Worm (Caenorhabditis elegans): ENCODE measurements around the gene osta-3.

Gene osta-3

ce11 chrII:14801086-14801531 is 11.2 kb upstream of the osta-3 start:
- 0 out of 2 replicates have a peak, but pooled peaks have one; percentile 17 for TF ChIP-seq unc-3 (GFP tag; conservative IDR thresholded peaks at IDR 0.05)
- no peak for TF ChIP-seq unc-3 (tag; optimal IDR thresholded peaks at IDR 0.05)
- no peak for TF ChIP-seq nhr-11 (tag; optimal IDR thresholded peaks at IDR 0.05)

ce11 chrII:14804259-14804899 is 8.0 kb upstream of the osta-3 start, which contains the start of gene W01D2.3:
TSS of gene W01D2.3 (minus strand) at chrII:14804309.
- TF ChIP-seq Y22D7AL.16 (tag; optimal IDR thresholded peaks at IDR 0.05), result peak; percentile 77
- peak; percentile 90 for TF ChIP-seq mec-3 (tag; optimal IDR thresholded peaks at IDR 0.05; ENCODE audit: borderline replicate concordance)
- TF ChIP-seq pros-1 (tag; optimal IDR thresholded peaks at IDR 0.05), result no peak
- peak; percentile 82 for TF ChIP-seq ceh-18 (tag; optimal IDR thresholded peaks at IDR 0.05)
- TF ChIP-seq lim-6 (tag; optimal IDR thresholded peaks at IDR 0.05), result peak; percentile 81
- TF ChIP-seq ceh-45 (GFP tag; IDR thresholded peaks at IDR 0.05), result peak; percentile 56
- peak; percentile 8 for TF ChIP-seq elt-4 (tag; optimal IDR thresholded peaks at IDR 0.05)
- TF ChIP-seq fkh-10 (GFP tag; optimal IDR thresholded peaks at IDR 0.05), result no peak
- peak; percentile 88 for TF ChIP-seq pat-9 (tag; optimal IDR thresholded peaks at IDR 0.05)
- TF ChIP-seq F13H6.1 (tag; optimal IDR thresholded peaks at IDR 0.05), result peak; percentile 87
- TF ChIP-seq unc-86 (tag; optimal IDR thresholded peaks at IDR 0.05), result peak; percentile 90
- TF ChIP-seq lin-11 (tag; optimal IDR thresholded peaks at IDR 0.05), result peak; percentile 84
- peak; percentile 31 for TF ChIP-seq pqm-1 (tag; optimal IDR thresholded peaks at IDR 0.05)
- TF ChIP-seq pha-2 (tag; optimal IDR thresholded peaks at IDR 0.05), result peak; percentile 92
- peak; percentile 94 for TF ChIP-seq ztf-16 (tag; optimal IDR thresholded peaks at IDR 0.05)
- peak; percentile 94 for TF ChIP-seq che-1 (tag; optimal IDR thresholded peaks at IDR 0.05)
- peak; percentile 85 for TF ChIP-seq T23F11.4 (GFP tag; optimal IDR thresholded peaks at IDR 0.05)
- peak; percentile 79 for TF ChIP-seq dve-1 (tag; optimal IDR thresholded peaks at IDR 0.05)
- TF ChIP-seq ceh-30 (tag; optimal IDR thresholded peaks at IDR 0.05), result peak; percentile 32
- peak; percentile 79 for TF ChIP-seq unc-3 (GFP tag; conservative IDR thresholded peaks at IDR 0.05)
- TF ChIP-seq unc-3 (tag; optimal IDR thresholded peaks at IDR 0.05), result peak; percentile 67
- TF ChIP-seq pag-3 (tag; optimal IDR thresholded peaks at IDR 0.05; ENCODE audit: borderline replicate concordance), result peak; percentile 72
- TF ChIP-seq zip-5 (tag; optimal IDR thresholded peaks at IDR 0.05), result peak; percentile 71
- TF ChIP-seq dmd-4 (tag; optimal IDR thresholded peaks at IDR 0.05; ENCODE audit: borderline replicate concordance), result peak; percentile 87
- TF ChIP-seq ceh-2 (tag; optimal IDR thresholded peaks at IDR 0.05), result peak; percentile 87
- TF ChIP-seq ceh-48 (tag; optimal IDR thresholded peaks at IDR 0.05), result peak; percentile 89
- peak; percentile 69; the same call in 1 of the 2 replicates for TF ChIP-seq sox-2 (GFP tag; IDR thresholded peaks at IDR 0.05)
- peak; percentile 69 for TF ChIP-seq ceh-9 (tag; optimal IDR thresholded peaks at IDR 0.05)
- peak; percentile 61 for TF ChIP-seq odd-2 (tag; optimal IDR thresholded peaks at IDR 0.05)
- TF ChIP-seq ceh-22 (tag; optimal IDR thresholded peaks at IDR 0.05), result no peak
- peak; percentile 89 for TF ChIP-seq ceh-6 (GFP tag; optimal IDR thresholded peaks at IDR 0.05)
- peak; percentile 91 for TF ChIP-seq nhr-232 (tag; optimal IDR thresholded peaks at IDR 0.05)
- TF ChIP-seq hlh-13 (GFP tag; optimal IDR thresholded peaks at IDR 0.05), result peak; percentile 85
- TF ChIP-seq unc-42 (tag; optimal IDR thresholded peaks at IDR 0.05), result peak; percentile 61
- TF ChIP-seq madf-2 (tag; optimal IDR thresholded peaks at IDR 0.05), result peak; percentile 91
- peak; percentile 71 for TF ChIP-seq ceh-24 (tag; optimal IDR thresholded peaks at IDR 0.05)
- TF ChIP-seq K09A11.1 (tag; optimal IDR thresholded peaks at IDR 0.05; ENCODE audit: insufficient read depth), result peak; percentile 66
- no peak for TF ChIP-seq ama-1 (optimal IDR thresholded peaks at IDR 0.05)
- TF ChIP-seq ttx-3 (tag; optimal IDR thresholded peaks at IDR 0.05), result peak; percentile 84
- TF ChIP-seq syd-9 (tag; optimal IDR thresholded peaks at IDR 0.05), result peak; percentile 78
- TF ChIP-seq eyg-1 (tag; optimal IDR thresholded peaks at IDR 0.05), result peak; percentile 97
- TF ChIP-seq ref-2 (tag; optimal IDR thresholded peaks at IDR 0.05), result peak; percentile 95
- TF ChIP-seq hlh-6 (tag; optimal IDR thresholded peaks at IDR 0.05), result peak; percentile 94
- TF ChIP-seq ceh-31 (tag; optimal IDR thresholded peaks at IDR 0.05), result peak; percentile 90
- peak; percentile 96 for TF ChIP-seq ceh-34 (tag; optimal IDR thresholded peaks at IDR 0.05)
- peak; percentile 93 for TF ChIP-seq C38D4.7 (GFP tag; optimal IDR thresholded peaks at IDR 0.05)
- TF ChIP-seq C08G9.2 (tag; optimal IDR thresholded peaks at IDR 0.05), result peak; percentile 76
- TF ChIP-seq unc-55 (GFP tag; optimal IDR thresholded peaks at IDR 0.05), result no peak
- TF ChIP-seq nhr-11 (tag; optimal IDR thresholded peaks at IDR 0.05), result no peak

Data from whole organism, late embryonic.